Fruit fly (Drosophila melanogaster) whole organism, wandering third instar larva: Measurements from ENCODE around the gene Cfp1.

Source experiments
- CG9705 ChIP-seq: fragments of 200-800 bp; sonication (Bioruptor generic); optimal IDR thresholded peaks from 2 replicates; lab custom pipeline; 2018; ENCODE audit warnings: missing biosample characterization, mild to moderate bottlenecking, missing genetic modification characterization
- CrebA ChIP-seq: fragments of 200-800 bp; sonication (Bioruptor generic); optimal IDR thresholded peaks from 2 replicates; lab custom pipeline; 2016; ENCODE audit warnings: missing biosample characterization, mild to moderate bottlenecking, missing genetic modification characterization, borderline replicate concordance
- Dfd ChIP-seq: fragments of >200 bp; optimal IDR thresholded peaks from 2 replicates; lab custom pipeline; 2017; ENCODE audit warnings: missing biosample characterization, missing genetic modification characterization
- Dif ChIP-seq: fragments of 200-275, 200-300 bp; sonication (Bioruptor generic); optimal IDR thresholded peaks from 2 replicates; lab custom pipeline; 2018; ENCODE audit warnings: missing biosample characterization, missing genetic modification characterization; ENCODE audit not compliant: partially characterized antibody
- GATAd ChIP-seq: sonication (Bioruptor generic); optimal IDR thresholded peaks from 2 replicates; lab custom pipeline; 2016; ENCODE audit warnings: missing biosample characterization, missing genetic modification characterization
- Hr78 ChIP-seq: fragments of >200 bp; optimal IDR thresholded peaks from 2 replicates; lab custom pipeline; 2017; ENCODE audit warnings: missing biosample characterization, missing genetic modification characterization
- Jra ChIP-seq: sonication (Bioruptor generic); optimal IDR thresholded peaks from 2 replicates; lab custom pipeline; 2016; ENCODE audit warnings: missing biosample characterization, missing genetic modification characterization
- N ChIP-seq: fragments of >200 bp; optimal IDR thresholded peaks from 2 replicates; lab custom pipeline; 2018; ENCODE audit warnings: missing biosample characterization, missing external identifiers, missing genetic modification characterization
- Rel ChIP-seq, 2 experiments: fragments of 200-800 bp; sonication (Bioruptor generic) in 1 of 2; optimal IDR thresholded peaks; 2 replicates in 1 of 2; 3 replicates in 1 of 2; lab custom pipeline; 2016 to 2019; ENCODE audit warnings: mild to moderate bottlenecking in 2 of 2, missing biosample characterization in 2 of 2, missing genetic modification characterization in 2 of 2, moderate library complexity in 1 of 2
- Vsx2 ChIP-seq: fragments of 200-300, 225-300 bp; sonication (Bioruptor generic); optimal IDR thresholded peaks from 2 replicates; lab custom pipeline; 2018; ENCODE audit warnings: missing biosample characterization, missing genetic modification characterization; ENCODE audit not compliant: partially characterized antibody
- br ChIP-seq: fragments of 200-800 bp; sonication (Bioruptor generic); optimal IDR thresholded peaks from 2 replicates; lab custom pipeline; 2016; ENCODE audit warnings: missing biosample characterization, missing genetic modification characterization
- brk ChIP-seq: fragments of 200-800 bp; sonication (Bioruptor generic); optimal IDR thresholded peaks from 2 replicates; lab custom pipeline; 2016; ENCODE audit warnings: missing biosample characterization, mild to moderate bottlenecking, missing genetic modification characterization
- dl ChIP-seq, 2 experiments: fragments of 175-275, 200-275 bp in 1 of 2; fragments of 200-275 bp in 1 of 2; sonication (Bioruptor generic); optimal IDR thresholded peaks; lab custom pipeline; 2018; ENCODE audit warnings: mild to moderate bottlenecking in 2 of 2, missing biosample characterization in 2 of 2, missing genetic modification characterization in 2 of 2, moderate library complexity in 2 of 2; ENCODE audit not compliant: partially characterized antibody in 2 of 2, insufficient read depth in 1 of 2
- dmrt93B ChIP-seq: fragments of 200-800 bp; sonication (Bioruptor generic); optimal IDR thresholded peaks from 2 replicates; lab custom pipeline; 2018; ENCODE audit warnings: missing biosample characterization, mild to moderate bottlenecking, missing genetic modification characterization
- dsf ChIP-seq: sonication (Bioruptor generic); optimal IDR thresholded peaks from 2 replicates; lab custom pipeline; 2016; ENCODE audit warnings: missing biosample characterization, missing genetic modification characterization, borderline replicate concordance
- ey ChIP-seq: fragments of 200-800 bp; sonication (Bioruptor generic); optimal IDR thresholded peaks from 2 replicates; lab custom pipeline; 2016; ENCODE audit warnings: missing biosample characterization, missing genetic modification characterization
- foxo ChIP-seq, 2 experiments: fragments of 200-800 bp; sonication (Bioruptor generic); optimal IDR thresholded peaks; 2 replicates in 1 of 2; 3 replicates in 1 of 2; lab custom pipeline; 2016 to 2017; ENCODE audit warnings: missing biosample characterization in 2 of 2, missing genetic modification characterization in 2 of 2
- fru ChIP-seq: fragments of 200-800 bp; sonication (Bioruptor generic); optimal IDR thresholded peaks from 3 replicates; lab custom pipeline; 2016; ENCODE audit warnings: missing biosample characterization, mild to moderate bottlenecking, missing genetic modification characterization
- h ChIP-seq: fragments of 200-800 bp; sonication (Bioruptor generic); optimal IDR thresholded peaks from 3 replicates; lab custom pipeline; 2016; ENCODE audit warnings: missing biosample characterization, mild to moderate bottlenecking, missing genetic modification characterization
- jim ChIP-seq: fragments of 175-275, 200-325 bp; sonication (Bioruptor generic); optimal IDR thresholded peaks from 2 replicates; lab custom pipeline; 2016; ENCODE audit warnings: missing biosample characterization, mild to moderate bottlenecking, missing genetic modification characterization
- lola ChIP-seq: fragments of >200 bp; optimal IDR thresholded peaks from 2 replicates; lab custom pipeline; 2017; ENCODE audit warnings: missing biosample characterization, missing genetic modification characterization
- pan ChIP-seq: fragments of >200 bp; optimal IDR thresholded peaks from 2 replicates; lab custom pipeline; 2017
- sage ChIP-seq: fragments of 200-800 bp; sonication (Bioruptor generic); optimal IDR thresholded peaks from 2 replicates; lab custom pipeline; 2016; ENCODE audit warnings: missing biosample characterization, mild to moderate bottlenecking, missing genetic modification characterization
- tai ChIP-seq: sonication (Bioruptor generic); optimal IDR thresholded peaks from 2 replicates; lab custom pipeline; 2016; ENCODE audit warnings: missing biosample characterization, missing genetic modification characterization
- woc ChIP-seq: sonication (Bioruptor generic); optimal IDR thresholded peaks from 2 replicates; lab custom pipeline; 2016; ENCODE audit warnings: missing biosample characterization, mild to moderate bottlenecking, missing genetic modification characterization

Gene Cfp1

DNA sequence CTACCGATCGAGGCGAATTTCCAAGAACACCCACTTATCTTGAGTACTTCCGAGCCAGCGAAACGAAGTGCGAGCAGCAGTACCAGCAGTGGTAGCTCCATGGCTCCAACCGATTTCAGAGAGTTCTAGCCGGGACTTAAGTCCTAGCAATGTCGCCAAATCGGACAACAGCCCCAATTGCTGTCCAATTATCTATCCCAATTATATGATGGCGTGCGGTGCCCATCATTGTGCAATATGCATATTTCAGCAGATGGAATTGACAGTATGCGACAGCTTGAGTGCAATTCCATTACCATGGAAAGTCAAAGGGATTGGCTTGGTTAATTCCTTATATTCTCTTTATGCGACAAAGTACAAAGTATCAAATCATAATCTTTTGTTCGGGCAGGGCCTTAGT, 36.3 kb downstream of the Cfp1 start, which contains the start of gene Ir8a:
Gene Ir8a (minus strand): TSS at position 101 of the 400 bp plus-strand sequence.
- no peak for TF ChIP-seq lola (GFP tag; lab: Kevin White, UChicago)
- TF ChIP-seq woc (GFP tag; lab: Kevin White, UChicago) = no peak
- no peak for TF ChIP-seq Vsx2 (GFP tag; lab: Kevin White, UChicago)
- TF ChIP-seq CrebA = no peak
- no peak for TF ChIP-seq sage (GFP tag; lab: Kevin White, UChicago)
- no peak for TF ChIP-seq tai
- TF ChIP-seq Dfd (GFP tag; lab: Kevin White, UChicago) = no peak
- no peak for TF ChIP-seq brk (GFP tag; lab: Kevin White, UChicago)
- no peak for TF ChIP-seq Hr78
- no peak for TF ChIP-seq N (GFP tag; lab: Kevin White, UChicago)
- TF ChIP-seq, all 38 proteins: peak for 0

DNA sequence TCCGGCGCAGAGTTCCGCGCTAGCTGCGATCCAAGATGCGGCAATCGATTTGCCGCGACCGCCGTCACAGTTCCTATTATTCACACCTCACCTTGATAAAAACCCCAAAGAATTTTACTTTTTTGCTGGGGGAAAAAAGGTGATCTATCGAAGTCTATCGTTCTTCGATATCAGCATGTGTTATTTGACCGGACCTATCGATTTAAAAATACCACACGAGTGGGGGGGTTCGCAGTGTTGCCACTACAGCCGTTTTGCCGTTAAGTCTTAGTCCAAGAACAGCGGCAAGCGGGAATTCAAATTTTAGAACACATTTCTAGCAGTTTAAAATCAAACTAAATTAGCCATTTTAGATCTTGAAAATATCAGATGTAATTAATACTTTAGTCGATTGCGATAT, 40.6 kb downstream of the Cfp1 start, which contains the start of gene CG12121:
Gene CG12121 (minus strand): TSS at position 180 of the 400 bp plus-strand sequence.
- TF ChIP-seq Vsx2 (GFP tag; lab: Kevin White, UChicago) (peak; percentile 71), N (GFP tag; lab: Kevin White, UChicago) (no peak), Jra (GFP tag; lab: Kevin White, UChicago) (no peak), fru (GFP tag; lab: Kevin White, UChicago) (no peak), Rel (GFP tag; optimal IDR thresholded peaks at IDR 0.05; lab: Kevin White, UChicago) (no peak), Rel (tag; optimal IDR thresholded peaks at IDR 0.05; lab: Kevin White, UChicago) (peak; percentile 94)

dm6 chrX:9226837-9227236, 45.9 kb downstream of the Cfp1 start, which contains the start of gene Gr8a:
Gene Gr8a, plus strand, starts transcription at chrX:9227137.
- TF ChIP-seq lola (GFP tag; lab: Kevin White, UChicago) (no peak), Jra (GFP tag; lab: Kevin White, UChicago) (no peak), h (GFP tag; lab: Kevin White, UChicago) (no peak), jim (GFP tag; lab: Kevin White, UChicago) (no peak), dmrt93B (GFP tag; lab: Kevin White, UChicago) (no peak), CG9705 (no peak), sage (GFP tag; lab: Kevin White, UChicago) (no peak), Dfd (GFP tag; lab: Kevin White, UChicago) (no peak)

DNA sequence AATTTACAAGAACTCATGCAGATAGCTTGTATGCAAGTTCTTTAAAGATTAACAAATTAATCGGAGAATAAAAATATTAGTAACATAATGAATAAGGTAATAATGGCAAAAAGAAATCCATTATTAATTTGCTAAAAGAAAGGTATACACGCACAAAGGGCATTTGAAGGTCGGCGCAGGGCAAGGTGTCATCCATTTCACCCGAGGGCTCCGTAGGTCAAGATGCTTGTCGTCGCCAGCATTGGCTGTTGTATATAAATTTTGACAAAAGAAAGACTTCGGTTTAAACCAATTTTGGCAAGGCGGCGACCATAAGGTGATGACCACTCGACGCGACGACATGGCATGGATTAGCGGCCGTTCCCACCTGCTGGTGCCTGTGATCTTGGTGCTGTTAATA, 47.6 kb downstream of the Cfp1 start, which contains the start of gene CG15370:
Gene CG15370 (plus strand): TSS at position 301 of the 400 bp plus-strand sequence.
- TF ChIP-seq Dif (GFP tag; lab: Kevin White, UChicago) (no peak), dsf (no peak), brk (GFP tag; lab: Kevin White, UChicago) (no peak), dl (GFP tag; optimal IDR thresholded peaks at IDR 0.05; lab: Kevin White, UChicago; ENCODE audit: insufficient read depth in 1 of 2, partially characterized antibody in 2 of 2) (no peak), br (no peak), pan (lab: Kevin White, UChicago) (no peak), fru (GFP tag; lab: Kevin White, UChicago) (no peak), ey (GFP tag; lab: Kevin White, UChicago) (no peak)

DNA sequence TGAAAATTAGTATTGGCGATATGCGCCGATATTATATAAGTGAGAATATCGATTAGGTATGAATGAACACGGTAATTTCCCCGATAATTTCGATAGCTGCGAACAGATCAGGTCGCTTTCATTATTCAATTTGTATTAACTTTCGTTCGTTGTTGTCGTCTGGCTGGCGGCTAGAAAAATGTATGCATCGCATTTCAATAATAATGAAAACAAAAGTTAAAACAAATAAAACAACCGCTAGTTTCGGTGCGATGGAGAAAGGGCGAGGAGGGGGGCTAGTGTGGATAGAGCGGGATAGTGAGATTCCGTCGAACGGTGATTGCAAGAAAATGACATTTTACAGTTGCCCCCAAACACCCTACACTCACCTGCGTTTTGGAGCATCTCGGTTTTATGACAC, 48.3 kb downstream of the Cfp1 start:
- TF ChIP-seq Jra (GFP tag; lab: Kevin White, UChicago) (no peak), Hr78 (no peak), foxo (GFP tag; optimal IDR thresholded peaks at IDR 0.05; lab: Kevin White, UChicago) (no peak), GATAd (no peak), N (GFP tag; lab: Kevin White, UChicago) (no peak), jim (GFP tag; lab: Kevin White, UChicago) (no peak), ey (GFP tag; lab: Kevin White, UChicago) (no peak), CrebA (no peak), woc (GFP tag; lab: Kevin White, UChicago) (no peak)
- TF ChIP-seq, all 38 proteins: peak for 0

DNA sequence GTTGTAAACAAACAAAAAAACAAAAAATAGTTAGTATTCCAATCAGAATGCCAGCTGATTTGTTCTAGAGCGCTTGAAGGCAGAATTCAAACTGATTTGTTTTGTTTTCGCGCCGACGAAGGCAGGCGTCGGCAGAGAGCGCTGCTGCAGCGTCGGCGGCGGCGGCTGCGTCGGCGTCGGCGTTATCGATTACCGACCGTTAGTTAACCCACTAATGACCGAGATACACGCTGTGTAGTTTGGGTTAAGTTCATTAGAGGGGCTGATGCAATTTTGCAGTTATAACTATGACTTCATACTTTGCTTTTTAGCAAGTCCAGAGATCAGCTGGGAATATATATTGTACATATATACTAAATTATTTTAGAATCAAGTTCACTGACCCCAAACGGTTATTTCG, 49.6 kb downstream of the Cfp1 start, which contains the start of gene t:
Gene t (minus strand): TSS at position 76 of the 400 bp plus-strand sequence.
- TF ChIP-seq CrebA = no peak

DNA sequence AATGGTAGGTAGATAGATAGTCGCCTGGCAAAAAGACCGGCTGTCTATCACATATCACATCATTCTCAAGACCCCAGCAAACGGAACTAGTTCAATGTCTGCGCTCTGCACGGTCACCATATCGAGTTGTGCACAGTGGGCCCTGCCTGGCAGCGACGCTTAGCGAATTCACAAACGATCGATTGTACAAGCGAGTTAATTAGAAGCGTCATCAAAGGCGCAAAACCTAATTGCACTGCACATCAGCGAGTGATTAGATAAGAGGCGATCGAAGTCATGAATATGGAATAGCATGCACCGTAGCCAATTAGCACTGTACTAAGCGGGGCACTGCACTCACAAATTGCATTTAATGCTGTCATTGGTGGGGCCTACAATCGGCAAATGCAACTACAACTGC, 52.3 kb downstream of the Cfp1 start:
- TF ChIP-seq foxo (GFP tag; optimal IDR thresholded peaks at IDR 0.05; lab: Kevin White, UChicago) (peak in 1 of 2 experiments; percentile 3), Dfd (GFP tag; lab: Kevin White, UChicago) (no peak)
